Worm (Caenorhabditis elegans): ENCODE data around the gene srg-33.

The srg-33 gene

ce11 chrV:8299191-8299854, 7.5 kb downstream of the srg-33 start, which contains the start of gene W02D7.5:
Gene W02D7.5, minus strand, starts transcription at chrV:8299241.
- no peak for TF ChIP-seq lsy-2 (tag; optimal IDR thresholded peaks at IDR 0.05)
- TF ChIP-seq ham-2 (GFP tag; optimal IDR thresholded peaks at IDR 0.05), result no peak

ce11 chrV:8300935-8301535, 9.2 kb downstream of the srg-33 start, which contains the start of gene W02D7.6:
Gene W02D7.6, minus strand, starts transcription at chrV:8301507.
- TF ChIP-seq flh-1 (GFP tag; optimal IDR thresholded peaks at IDR 0.05) (no peak), mep-1 (tag; optimal IDR thresholded peaks at IDR 0.05) (peak; percentile 9)

- TF ChIP-seq ceh-83 (GFP tag; optimal IDR thresholded peaks at IDR 0.05), result no peak
- no peak for TF ChIP-seq cnd-1 (tag; optimal IDR thresholded peaks at IDR 0.05)
- no peak for TF ChIP-seq mls-2 (tag; optimal IDR thresholded peaks at IDR 0.05)
- peak; percentile 35 for TF ChIP-seq nhr-237 (tag; optimal IDR thresholded peaks at IDR 0.05)
- no peak for TF ChIP-seq sem-2 (GFP tag; optimal IDR thresholded peaks at IDR 0.05)
- no peak for TF ChIP-seq elt-3 (tag; optimal IDR thresholded peaks at IDR 0.05)
- TF ChIP-seq nhr-2 (tag; optimal IDR thresholded peaks at IDR 0.05), result no peak
- TF ChIP-seq nhr-76 (tag; optimal IDR thresholded peaks at IDR 0.05), result no peak
- no peak for TF ChIP-seq ceh-43 (GFP tag; optimal IDR thresholded peaks at IDR 0.05)
- TF ChIP-seq unc-120 (tag; optimal IDR thresholded peaks at IDR 0.05; ENCODE audit: poor library complexity, severe bottlenecking), result peak; percentile 5
- TF ChIP-seq ces-1 (GFP tag; optimal IDR thresholded peaks at IDR 0.05), result no peak
- TF ChIP-seq sptf-1 (tag; optimal IDR thresholded peaks at IDR 0.05), result no peak
- TF ChIP-seq unc-62 (GFP tag; optimal IDR thresholded peaks at IDR 0.05), result no peak
- TF ChIP-seq mab-5 (tag; optimal IDR thresholded peaks at IDR 0.05), result no peak
- TF ChIP-seq tbx-8 (GFP tag; optimal IDR thresholded peaks at IDR 0.05), result no peak
- TF ChIP-seq lsy-2 (tag; optimal IDR thresholded peaks at IDR 0.05), result peak; percentile 15
- TF ChIP-seq mep-1 (tag; optimal IDR thresholded peaks at IDR 0.05), result peak; percentile 39
- TF ChIP-seq flh-1 (GFP tag; optimal IDR thresholded peaks at IDR 0.05), result no peak
Measured at ce11 chrV:8302522-8302921, 10.7 kb downstream of the srg-33 start, which contains the start of gene sel-9. Gene sel-9, minus strand, starts transcription at chrV:8302580.

ce11 chrV:8304461-8305195, 12.8 kb downstream of the srg-33 start, which contains the start of gene W02D7.11:
Gene W02D7.11, minus strand, starts transcription at chrV:8304511.
- TF ChIP-seq mep-1 (tag; optimal IDR thresholded peaks at IDR 0.05) (no peak), ceh-39 (tag; optimal IDR thresholded peaks at IDR 0.05) (no peak), sem-2 (GFP tag; optimal IDR thresholded peaks at IDR 0.05) (no peak), snpc-4 (tag; optimal IDR thresholded peaks at IDR 0.05) (no peak), sptf-1 (tag; optimal IDR thresholded peaks at IDR 0.05) (no peak), unc-39 (tag; optimal IDR thresholded peaks at IDR 0.05) (no peak), bed-3 (GFP tag; optimal IDR thresholded peaks at IDR 0.05) (no peak), nhr-12 (tag; optimal IDR thresholded peaks at IDR 0.05) (no peak), tbx-8 (GFP tag; optimal IDR thresholded peaks at IDR 0.05) (no peak), lin-32 (GFP tag; optimal IDR thresholded peaks at IDR 0.05) (no peak), hlh-1 (tag; optimal IDR thresholded peaks at IDR 0.05) (no peak), pha-4 (tag; optimal IDR thresholded peaks at IDR 0.05) (no peak), lin-13 (tag; optimal IDR thresholded peaks at IDR 0.05) (no peak), mls-2 (tag; optimal IDR thresholded peaks at IDR 0.05) (no peak), zip-8 (tag; optimal IDR thresholded peaks at IDR 0.05) (no peak), blmp-1 (tag; optimal IDR thresholded peaks at IDR 0.05) (no peak)

- TF ChIP-seq ceh-39 (tag; optimal IDR thresholded peaks at IDR 0.05) (no peak), unc-120 (tag; optimal IDR thresholded peaks at IDR 0.05; ENCODE audit: poor library complexity, severe bottlenecking) (no peak), ceh-43 (GFP tag; optimal IDR thresholded peaks at IDR 0.05) (no peak), hlh-1 (tag; optimal IDR thresholded peaks at IDR 0.05) (no peak)
Measured at ce11 chrV:8305940-8306339, 14.1 kb downstream of the srg-33 start.
